Worm (Caenorhabditis elegans) whole organism, mixed stage, embryonic: ENCODE results near the gene H38K22.7.

ENCODE experiments used
- M03D4.4 ChIP-seq: sonication (generic microtip); optimal IDR thresholded peaks from 2 replicates; lab custom pipeline; 2017; ENCODE audit warnings: mild to moderate bottlenecking, missing genetic modification characterization, missing compliant biosample characterization
- bed-3 ChIP-seq: fragments of 200-800 bp; sonication (Bioruptor generic); optimal IDR thresholded peaks from 3 replicates; lab custom pipeline; 2018; ENCODE audit warnings: mild to moderate bottlenecking, missing genetic modification characterization, moderate library complexity, missing compliant biosample characterization
- blmp-1 ChIP-seq: fragments of 150-350 bp; optimal IDR thresholded peaks from 2 replicates; lab custom pipeline; 2014; ENCODE audit warnings: missing biosample characterization, missing genetic modification characterization
- ceh-39 ChIP-seq: fragments of 150-350 bp; optimal IDR thresholded peaks from 2 replicates; lab custom pipeline; 2014; ENCODE audit warnings: missing biosample characterization, missing genetic modification characterization
- ceh-43 ChIP-seq: fragments of 200-800 bp; sonication (Bioruptor generic); optimal IDR thresholded peaks from 2 replicates; lab custom pipeline; 2018; ENCODE audit warnings: mild to moderate bottlenecking, missing genetic modification characterization, moderate library complexity, missing compliant biosample characterization
- ceh-83 ChIP-seq: fragments of 200-800 bp; sonication (Bioruptor generic); optimal IDR thresholded peaks from 2 replicates; lab custom pipeline; 2018; ENCODE audit warnings: mild to moderate bottlenecking, missing genetic modification characterization, missing compliant biosample characterization
- ces-1 ChIP-seq: fragments of 150-350 bp; optimal IDR thresholded peaks from 2 replicates; lab custom pipeline; 2014; ENCODE audit warnings: missing biosample characterization, missing genetic modification reagents, missing genetic modification characterization
- cnd-1 ChIP-seq: fragments of 200-800 bp; sonication (Bioruptor generic); optimal IDR thresholded peaks from 2 replicates; lab custom pipeline; 2018; ENCODE audit warnings: mild to moderate bottlenecking, missing genetic modification characterization, missing compliant biosample characterization
- drap-1 ChIP-seq: fragments of 200-800 bp; sonication (Bioruptor generic); optimal IDR thresholded peaks from 3 replicates; lab custom pipeline; 2018; ENCODE audit warnings: mild to moderate bottlenecking, missing genetic modification characterization, missing compliant biosample characterization
- elt-1 ChIP-seq: sonication (generic microtip); optimal IDR thresholded peaks from 2 replicates; lab custom pipeline; 2017; ENCODE audit warnings: missing genetic modification characterization, mild to moderate bottlenecking, missing compliant biosample characterization, antibody characterized with exemption, moderate library complexity, borderline replicate concordance; ENCODE audit not compliant: insufficient read depth
- elt-3 ChIP-seq: fragments of 150-350 bp; optimal IDR thresholded peaks from 2 replicates; lab custom pipeline; 2014; ENCODE audit warnings: missing biosample characterization, missing genetic modification characterization
- flh-1 ChIP-seq: fragments of 200-800 bp; sonication (Bioruptor generic); optimal IDR thresholded peaks from 2 replicates; lab custom pipeline; 2018; ENCODE audit warnings: mild to moderate bottlenecking, missing genetic modification characterization, moderate library complexity, missing compliant biosample characterization
- ham-2 ChIP-seq: fragments of 200-800 bp; sonication (Bioruptor generic); optimal IDR thresholded peaks from 2 replicates; lab custom pipeline; 2018; ENCODE audit warnings: mild to moderate bottlenecking, missing genetic modification characterization, missing compliant biosample characterization
- hlh-1 ChIP-seq: fragments of 150-350 bp; optimal IDR thresholded peaks from 2 replicates; lab custom pipeline; 2014; ENCODE audit warnings: missing biosample characterization, missing genetic modification reagents, missing genetic modification characterization
- lin-13 ChIP-seq: fragments of 150-350 bp; optimal IDR thresholded peaks from 2 replicates; lab custom pipeline; 2014; ENCODE audit warnings: missing biosample characterization, missing genetic modification characterization
- lin-32 ChIP-seq: fragments of 200-800 bp; sonication (Bioruptor generic); optimal IDR thresholded peaks from 2 replicates; lab custom pipeline; 2018; ENCODE audit warnings: mild to moderate bottlenecking, missing genetic modification characterization, missing compliant biosample characterization
- lsy-2 ChIP-seq: fragments of 150-350 bp; optimal IDR thresholded peaks from 2 replicates; lab custom pipeline; 2014; ENCODE audit warnings: missing biosample characterization, missing genetic modification characterization
- mab-5 ChIP-seq: fragments of 150-350 bp; optimal IDR thresholded peaks from 2 replicates; lab custom pipeline; 2014; ENCODE audit warnings: missing biosample characterization, missing genetic modification characterization
- mep-1 ChIP-seq: fragments of 150-350 bp; optimal IDR thresholded peaks from 2 replicates; lab custom pipeline; 2017; ENCODE audit warnings: missing biosample characterization, missing genetic modification reagents, missing genetic modification characterization, inconsistent platforms
- mls-2 ChIP-seq: sonication (generic microtip); optimal IDR thresholded peaks from 2 replicates; lab custom pipeline; 2016; ENCODE audit warnings: mild to moderate bottlenecking, missing genetic modification characterization, moderate library complexity, missing compliant biosample characterization
- nhr-12 ChIP-seq: fragments of 150-350 bp; optimal IDR thresholded peaks from 2 replicates; lab custom pipeline; 2014; ENCODE audit warnings: missing biosample characterization, missing genetic modification characterization
- nhr-2 ChIP-seq: fragments of 150-350 bp; optimal IDR thresholded peaks from 2 replicates; lab custom pipeline; 2014; ENCODE audit warnings: missing biosample characterization, missing genetic modification characterization
- nhr-237 ChIP-seq: fragments of 150-350 bp; optimal IDR thresholded peaks from 2 replicates; lab custom pipeline; 2014; ENCODE audit warnings: missing biosample characterization, missing genetic modification characterization
- nhr-28 ChIP-seq: fragments of 150-350 bp; optimal IDR thresholded peaks from 2 replicates; lab custom pipeline; 2014; ENCODE audit warnings: missing biosample characterization, missing genetic modification characterization
- nhr-76 ChIP-seq: sonication (generic microtip); optimal IDR thresholded peaks from 2 replicates; lab custom pipeline; 2017; ENCODE audit warnings: missing biosample characterization, missing genetic modification characterization
- pha-4 ChIP-seq: fragments of 150-350 bp; optimal IDR thresholded peaks from 2 replicates; lab custom pipeline; 2018; ENCODE audit warnings: missing biosample characterization, missing genetic modification reagents, missing genetic modification characterization
- sem-2 ChIP-seq: fragments of 200-800 bp; sonication (Bioruptor generic); optimal IDR thresholded peaks from 2 replicates; lab custom pipeline; 2018; ENCODE audit warnings: mild to moderate bottlenecking, missing genetic modification characterization, missing compliant biosample characterization
- snpc-4 ChIP-seq: fragments of 150-350 bp; optimal IDR thresholded peaks from 2 replicates; lab custom pipeline; 2014; ENCODE audit warnings: missing biosample characterization, missing genetic modification characterization
- sptf-1 ChIP-seq: sonication (generic microtip); optimal IDR thresholded peaks from 2 replicates; lab custom pipeline; 2017; ENCODE audit warnings: mild to moderate bottlenecking, missing genetic modification characterization, moderate library complexity, missing compliant biosample characterization
- tbx-8 ChIP-seq: fragments of 200-800 bp; sonication (Bioruptor generic); optimal IDR thresholded peaks from 2 replicates; lab custom pipeline; 2018; ENCODE audit warnings: mild to moderate bottlenecking, missing genetic modification characterization, moderate library complexity, missing compliant biosample characterization
- unc-120 ChIP-seq: sonication (generic microtip); optimal IDR thresholded peaks from 2 replicates; lab custom pipeline; 2017; ENCODE audit warnings: missing genetic modification characterization, missing compliant biosample characterization; ENCODE audit not compliant: poor library complexity, severe bottlenecking
- unc-39 ChIP-seq: fragments of 150-350 bp; optimal IDR thresholded peaks from 2 replicates; lab custom pipeline; 2014; ENCODE audit warnings: missing biosample characterization, missing genetic modification characterization
- unc-62 ChIP-seq: fragments of 150-350 bp; optimal IDR thresholded peaks from 2 replicates; lab custom pipeline; 2014; ENCODE audit warnings: missing biosample characterization, missing genetic modification reagents, missing genetic modification characterization
- zip-8 ChIP-seq: fragments of 150-350 bp; optimal IDR thresholded peaks from 2 replicates; lab custom pipeline; 2014; ENCODE audit warnings: missing biosample characterization, missing genetic modification characterization
- ztf-11 ChIP-seq: fragments of 150-350 bp; optimal IDR thresholded peaks from 2 replicates; lab custom pipeline; 2014; ENCODE audit warnings: missing biosample characterization, missing genetic modification characterization

H38K22.7 gene

ce11 chrIII:4275704-4276103 is 45.8 kb upstream of the H38K22.7 start:
- TF ChIP-seq ztf-11 (tag; lab: Kevin White, UChicago) = no peak
- TF ChIP-seq nhr-28 (tag; lab: Kevin White, UChicago) = no peak
- no peak for TF ChIP-seq nhr-76 (tag; lab: Kevin White, UChicago)
- no peak for TF ChIP-seq drap-1 (GFP tag; lab: Kevin White, UChicago)
- TF ChIP-seq mab-5 = no peak
- TF ChIP-seq bed-3 (GFP tag; lab: Kevin White, UChicago) = no peak
- no peak for TF ChIP-seq tbx-8 (GFP tag; lab: Kevin White, UChicago)
- TF ChIP-seq unc-62 (GFP tag; lab: Kevin White, UChicago) = no peak
- no peak for TF ChIP-seq hlh-1 (tag; lab: Kevin White, UChicago)
- no peak for TF ChIP-seq elt-1 (tag; lab: Kevin White, UChicago)

- no peak for TF ChIP-seq elt-3
- peak; percentile 71 for TF ChIP-seq ceh-83 (GFP tag; lab: Kevin White, UChicago)
- TF ChIP-seq cnd-1 (tag; lab: Kevin White, UChicago) = no peak
- TF ChIP-seq ztf-11 (tag; lab: Kevin White, UChicago) = no peak
- TF ChIP-seq, all 35 proteins: peak for 1
Observed at ce11 chrIII:4276277-4276676, 45.2 kb upstream of the H38K22.7 start.

- TF ChIP-seq M03D4.4 (tag; lab: Kevin White, UChicago) = peak; percentile 44
- no peak for TF ChIP-seq ceh-43 (GFP tag; lab: Kevin White, UChicago)
- TF ChIP-seq unc-120 (tag; lab: Kevin White, UChicago) = no peak
Observed at ce11 chrIII:4277762-4278161, 43.7 kb upstream of the H38K22.7 start.

ce11 chrIII:4278203-4278602 is 43.3 kb upstream of the H38K22.7 start:
- TF ChIP-seq lin-32 = no peak
- no peak for TF ChIP-seq nhr-28 (tag; lab: Kevin White, UChicago)
- TF ChIP-seq mab-5 = no peak
- no peak for TF ChIP-seq unc-120 (tag; lab: Kevin White, UChicago)
- TF ChIP-seq mep-1 = no peak
- TF ChIP-seq flh-1 = no peak

- TF ChIP-seq ceh-43 (GFP tag; lab: Kevin White, UChicago) (no peak), bed-3 (GFP tag; lab: Kevin White, UChicago) (no peak), sem-2 (GFP tag; lab: Kevin White, UChicago) (no peak), cnd-1 (tag; lab: Kevin White, UChicago) (peak; percentile 49), nhr-237 (tag; lab: Kevin White, UChicago) (no peak), ceh-83 (GFP tag; lab: Kevin White, UChicago) (no peak), nhr-76 (tag; lab: Kevin White, UChicago) (no peak), ham-2 (GFP tag; lab: Kevin White, UChicago) (peak; percentile 58), ceh-39 (tag; lab: Kevin White, UChicago) (peak; percentile 8), ztf-11 (tag; lab: Kevin White, UChicago) (no peak), sptf-1 (peak; percentile 45), zip-8 (no peak), mab-5 (no peak), snpc-4 (tag; lab: Kevin White, UChicago) (no peak), lin-13 (peak; percentile 13), ces-1 (GFP tag; lab: Kevin White, UChicago) (no peak), lin-32 (no peak), mls-2 (tag; lab: Kevin White, UChicago) (peak; percentile 36), pha-4 (tag; lab: Kevin White, UChicago) (no peak), nhr-2 (tag; lab: Kevin White, UChicago) (no peak), unc-39 (no peak), lsy-2 (tag; lab: Kevin White, UChicago) (peak; percentile 25), M03D4.4 (tag; lab: Kevin White, UChicago) (peak; percentile 73), tbx-8 (GFP tag; lab: Kevin White, UChicago) (no peak), elt-3 (no peak), blmp-1 (no peak), nhr-28 (tag; lab: Kevin White, UChicago) (no peak), nhr-12 (tag; lab: Kevin White, UChicago) (no peak), unc-62 (GFP tag; lab: Kevin White, UChicago) (peak; percentile 67), flh-1 (no peak), hlh-1 (tag; lab: Kevin White, UChicago) (peak; percentile 62), mep-1 (peak; percentile 10), drap-1 (GFP tag; lab: Kevin White, UChicago) (peak; percentile 35), elt-1 (tag; lab: Kevin White, UChicago) (no peak), unc-120 (tag; lab: Kevin White, UChicago) (peak; percentile 68)
Observed at ce11 chrIII:4280215-4281173, 41.0 kb upstream of the H38K22.7 start, which contains the start of gene sup-26. TSS of gene sup-26 (minus strand) at chrIII:4280224.
